Worm (Caenorhabditis elegans) whole organism, L4 larva: Measurements from ENCODE around the gene F19G12.8.

Source experiments
- F44E2.7 ChIP-seq: fragments of 200-800 bp; sonication (Bioruptor generic); IDR thresholded peaks from 2 replicates; pipeline ENCODE4 v2.1.2; 2022; ENCODE audit warnings: missing genetic modification characterization, missing compliant biosample characterization
- R02D3.7 ChIP-seq: fragments of 150-350 bp; sonication (generic microtip); optimal IDR thresholded peaks from 3 replicates; lab custom pipeline; 2014; ENCODE audit warnings: missing biosample characterization, missing genetic modification characterization
- T20F7.1 ChIP-seq: fragments of 200-800 bp; sonication (Bioruptor generic); optimal IDR thresholded peaks from 2 replicates; lab custom pipeline; 2018; ENCODE audit warnings: mild to moderate bottlenecking, missing genetic modification characterization, missing compliant biosample characterization
- Y105C5A.15 ChIP-seq: fragments of 200-800 bp; sonication (Bioruptor generic); IDR thresholded peaks from 2 replicates; pipeline ENCODE4 v1.3.6; 2022; ENCODE audit warnings: missing genetic modification characterization, missing compliant biosample characterization
- Y48G9A.11 ChIP-seq: fragments of 200-800 bp; sonication (Bioruptor generic); IDR thresholded peaks from 2 replicates; pipeline ENCODE4 v1.3.6; 2022; ENCODE audit warnings: missing genetic modification reagents, missing genetic modification characterization, missing compliant biosample characterization
- Y5F2A.4 ChIP-seq: fragments of 200-800 bp; sonication (Bioruptor generic); optimal IDR thresholded peaks from 2 replicates; lab custom pipeline; 2018; ENCODE audit warnings: mild to moderate bottlenecking, missing genetic modification characterization, missing compliant biosample characterization
- ama-1 ChIP-seq: fragments of 150-350 bp; optimal IDR thresholded peaks from 2 replicates; lab custom pipeline; 2014; ENCODE audit warnings: inconsistent platforms, mixed read lengths
- ceh-28 ChIP-seq: fragments of 150-350 bp; optimal IDR thresholded peaks from 2 replicates; lab custom pipeline; 2014; ENCODE audit warnings: missing biosample characterization, missing genetic modification reagents, missing genetic modification characterization
- ceh-32 ChIP-seq: sonication (generic microtip); optimal IDR thresholded peaks from 2 replicates; lab custom pipeline; 2016; ENCODE audit warnings: mild to moderate bottlenecking, missing genetic modification characterization, missing compliant biosample characterization; ENCODE audit not compliant: poor library complexity
- ceh-44 ChIP-seq: fragments of 200-800 bp; sonication (Bioruptor generic); IDR thresholded peaks from 2 replicates; pipeline ENCODE4 v1.3.6; 2022; ENCODE audit warnings: missing genetic modification reagents, missing genetic modification characterization, missing compliant biosample characterization
- ceh-82 ChIP-seq: sonication (generic microtip); optimal IDR thresholded peaks from 2 replicates; lab custom pipeline; 2017; ENCODE audit warnings: missing biosample characterization, missing genetic modification characterization
- ces-1 ChIP-seq: fragments of 150-350 bp; sonication (generic microtip); optimal IDR thresholded peaks from 4 replicates; lab custom pipeline; 2014; ENCODE audit warnings: missing biosample characterization, missing genetic modification reagents, missing genetic modification characterization
- cey-2 ChIP-seq: sonication (generic microtip); optimal IDR thresholded peaks from 3 replicates; lab custom pipeline; 2017; ENCODE audit warnings: missing genetic modification characterization, mild to moderate bottlenecking, missing compliant biosample characterization, antibody characterized with exemption, borderline replicate concordance; ENCODE audit not compliant: insufficient read depth
- daf-12 ChIP-seq: fragments of 150-350 bp; optimal IDR thresholded peaks from 2 replicates; lab custom pipeline; 2014; ENCODE audit warnings: missing biosample characterization, missing genetic modification reagents, missing genetic modification characterization
- daf-19 ChIP-seq: fragments of 200-800 bp; sonication (Bioruptor generic); conservative IDR thresholded peaks from 2 replicates; pipeline ENCODE4 v1.3.6; 2022; ENCODE audit warnings: missing genetic modification characterization, missing compliant biosample characterization
- dmd-6 ChIP-seq: fragments of 200-800 bp; sonication (Bioruptor generic); IDR thresholded peaks from 2 replicates; pipeline ENCODE4 v1.3.6; 2022; ENCODE audit warnings: missing genetic modification reagents, missing genetic modification characterization, missing compliant biosample characterization
- dmd-8 ChIP-seq: fragments of 200-800 bp; sonication (Bioruptor generic); IDR thresholded peaks from 2 replicates; pipeline ENCODE4 v1.3.6; 2022; ENCODE audit warnings: missing genetic modification characterization, missing compliant biosample characterization
- dmd-9 ChIP-seq: fragments of 200-800 bp; sonication (Bioruptor generic); IDR thresholded peaks from 2 replicates; pipeline ENCODE4 v1.3.6; 2022; ENCODE audit warnings: missing genetic modification reagents, missing genetic modification characterization, missing compliant biosample characterization
- dpl-1 ChIP-seq: fragments of 150-350 bp; optimal IDR thresholded peaks from 2 replicates; lab custom pipeline; 2014; ENCODE audit warnings: missing biosample characterization, missing genetic modification reagents, missing genetic modification characterization
- duxl-1 ChIP-seq: sonication (generic microtip); optimal IDR thresholded peaks from 2 replicates; lab custom pipeline; 2016; ENCODE audit warnings: mild to moderate bottlenecking, missing genetic modification characterization, moderate library complexity, missing compliant biosample characterization; ENCODE audit not compliant: poor library complexity
- dve-1 ChIP-seq: sonication (generic microtip); optimal IDR thresholded peaks from 2 replicates; lab custom pipeline; 2017; ENCODE audit warnings: antibody characterized with exemption, mild to moderate bottlenecking, missing genetic modification characterization, missing compliant biosample characterization; ENCODE audit not compliant: insufficient read depth
- fos-1 ChIP-seq: fragments of 150-350 bp; optimal IDR thresholded peaks from 2 replicates; lab custom pipeline; 2014; ENCODE audit warnings: missing biosample characterization, missing genetic modification characterization
- hmg-1.1 ChIP-seq: fragments of 200-800 bp; sonication (Bioruptor generic); IDR thresholded peaks from 2 replicates; pipeline ENCODE4 v1.3.6; 2022; ENCODE audit warnings: missing genetic modification reagents, missing genetic modification characterization, missing compliant biosample characterization
- lim-7 ChIP-seq: fragments of 200-800 bp; sonication (Bioruptor generic); IDR thresholded peaks from 2 replicates; pipeline ENCODE4 v1.3.6; 2022; ENCODE audit warnings: missing genetic modification characterization, missing compliant biosample characterization
- lir-3 ChIP-seq: sonication (generic microtip); optimal IDR thresholded peaks from 2 replicates; lab custom pipeline; 2016; ENCODE audit warnings: mild to moderate bottlenecking, missing genetic modification characterization, missing compliant biosample characterization
- lsy-2 ChIP-seq, 2 experiments: fragments of 150-350 bp in 1 of 2; sonication (generic microtip) in 1 of 2; optimal IDR thresholded peaks; 2 replicates each; lab custom pipeline; 2014 to 2017; ENCODE audit warnings: missing biosample characterization in 2 of 2, missing genetic modification characterization in 2 of 2
- madf-5 ChIP-seq, 2 experiments: fragments of 200-800 bp; sonication (Bioruptor generic); IDR thresholded peaks; 2 replicates each; pipeline ENCODE4 v1.3.6; 2022; ENCODE audit warnings: missing compliant biosample characterization in 2 of 2, missing genetic modification characterization in 2 of 2
- mdl-1 ChIP-seq, 2 experiments: fragments of 150-350 bp in 1 of 2; sonication (generic microtip) in 1 of 2; optimal IDR thresholded peaks; 2 replicates each; lab custom pipeline; 2014 to 2017; ENCODE audit warnings: missing biosample characterization in 2 of 2, missing genetic modification characterization in 2 of 2
- mdt-29 ChIP-seq: fragments of 200-800 bp; sonication (Bioruptor generic); IDR thresholded peaks from 2 replicates; pipeline ENCODE4 v1.3.6; 2022; ENCODE audit warnings: missing genetic modification reagents, missing genetic modification characterization, missing compliant biosample characterization
- mes-2 ChIP-seq: sonication (generic microtip); optimal IDR thresholded peaks from 2 replicates; lab custom pipeline; 2016; ENCODE audit warnings: missing genotype, mild to moderate bottlenecking, missing genetic modification characterization, missing compliant biosample characterization; ENCODE audit not compliant: poor library complexity, severe bottlenecking
- mxl-2 ChIP-seq: fragments of 200-800 bp; sonication (Bioruptor generic); conservative IDR thresholded peaks from 2 replicates; pipeline ENCODE4 v1.3.6; 2022; ENCODE audit warnings: missing genetic modification reagents, missing genetic modification characterization, missing compliant biosample characterization
- nhr-102 ChIP-seq: sonication (generic microtip); optimal IDR thresholded peaks from 2 replicates; lab custom pipeline; 2016; ENCODE audit warnings: mild to moderate bottlenecking, missing genetic modification characterization, moderate library complexity, missing compliant biosample characterization
- nhr-111 ChIP-seq: fragments of 200-800 bp; sonication (Bioruptor generic); optimal IDR thresholded peaks from 2 replicates; lab custom pipeline; 2018; ENCODE audit warnings: mild to moderate bottlenecking, missing genetic modification characterization, missing compliant biosample characterization
- nhr-25 ChIP-seq: sonication (generic microtip); optimal IDR thresholded peaks from 2 replicates; lab custom pipeline; 2017; ENCODE audit warnings: missing genetic modification characterization, mild to moderate bottlenecking, missing compliant biosample characterization, antibody characterized with exemption, moderate library complexity, borderline replicate concordance; ENCODE audit not compliant: insufficient read depth
- nhr-48 ChIP-seq: sonication (generic microtip); optimal IDR thresholded peaks from 2 replicates; lab custom pipeline; 2016; ENCODE audit warnings: mild to moderate bottlenecking, missing genetic modification characterization, missing compliant biosample characterization
- pqm-1 ChIP-seq: sonication (generic microtip); optimal IDR thresholded peaks from 2 replicates; lab custom pipeline; 2017; ENCODE audit warnings: missing biosample characterization, missing genetic modification characterization
- rbr-2 ChIP-seq: sonication (generic microtip); optimal IDR thresholded peaks from 2 replicates; lab custom pipeline; 2016; ENCODE audit warnings: missing genotype, missing genetic modification characterization, missing compliant biosample characterization
- saeg-2 ChIP-seq: fragments of 200-800 bp; sonication (Bioruptor generic); IDR thresholded peaks from 2 replicates; pipeline ENCODE4 v1.3.6; 2022; ENCODE audit warnings: missing genetic modification reagents, missing genetic modification characterization, missing compliant biosample characterization
- set-16 ChIP-seq: fragments of 200-800 bp; sonication (Bioruptor generic); IDR thresholded peaks from 2 replicates; pipeline ENCODE4 v1.3.6; 2022; ENCODE audit warnings: missing genetic modification reagents, missing genetic modification characterization, missing compliant biosample characterization
- skn-1 ChIP-seq: fragments of 150-350 bp; optimal IDR thresholded peaks from 2 replicates; lab custom pipeline; 2014; ENCODE audit warnings: missing biosample characterization, missing genetic modification characterization
- tag-97 ChIP-seq: fragments of 200-800 bp; sonication (Bioruptor generic); IDR thresholded peaks from 2 replicates; pipeline ENCODE4 v1.3.6; 2022; ENCODE audit warnings: missing genetic modification characterization, missing compliant biosample characterization
- tra-1 ChIP-seq: fragments of 200-800 bp; sonication (Bioruptor generic); IDR thresholded peaks from 2 replicates; pipeline ENCODE4 v1.3.6; 2022; ENCODE audit warnings: missing genetic modification reagents, missing genetic modification characterization, missing compliant biosample characterization
- unc-62 ChIP-seq, 3 experiments: fragments of 150-350 bp in 1 of 3; sonication (generic microtip); optimal IDR thresholded peaks in 2 of 3; peaks in 1 of 3; 1 replicate in 1 of 3; 2 replicates in 2 of 3; lab custom pipeline; 2014 to 2017; ENCODE audit warnings: missing biosample characterization in 3 of 3, missing genetic modification characterization in 3 of 3, missing genetic modification reagents in 3 of 3, missing genotype in 1 of 3
- vab-7 ChIP-seq: fragments of 200-800 bp; sonication (Bioruptor generic); IDR thresholded peaks from 2 replicates; pipeline ENCODE4 v1.3.6; 2022; ENCODE audit warnings: missing genetic modification reagents, missing genetic modification characterization, missing compliant biosample characterization
- zag-1 ChIP-seq: fragments of 150-350 bp; optimal IDR thresholded peaks from 2 replicates; lab custom pipeline; 2014; ENCODE audit warnings: missing biosample characterization, missing genetic modification characterization
- zfp-2 ChIP-seq: sonication (generic microtip); optimal IDR thresholded peaks from 2 replicates; lab custom pipeline; 2016; ENCODE audit warnings: mild to moderate bottlenecking, missing genetic modification characterization, missing compliant biosample characterization
- zip-2 ChIP-seq: fragments of 150-350 bp; optimal IDR thresholded peaks from 2 replicates; lab custom pipeline; 2014; ENCODE audit warnings: missing biosample characterization, missing genetic modification characterization
- ztf-7 ChIP-seq: fragments of 150-350 bp; optimal IDR thresholded peaks from 2 replicates; lab custom pipeline; 2014; ENCODE audit warnings: missing biosample characterization, missing genetic modification characterization

Gene F19G12.8

DNA sequence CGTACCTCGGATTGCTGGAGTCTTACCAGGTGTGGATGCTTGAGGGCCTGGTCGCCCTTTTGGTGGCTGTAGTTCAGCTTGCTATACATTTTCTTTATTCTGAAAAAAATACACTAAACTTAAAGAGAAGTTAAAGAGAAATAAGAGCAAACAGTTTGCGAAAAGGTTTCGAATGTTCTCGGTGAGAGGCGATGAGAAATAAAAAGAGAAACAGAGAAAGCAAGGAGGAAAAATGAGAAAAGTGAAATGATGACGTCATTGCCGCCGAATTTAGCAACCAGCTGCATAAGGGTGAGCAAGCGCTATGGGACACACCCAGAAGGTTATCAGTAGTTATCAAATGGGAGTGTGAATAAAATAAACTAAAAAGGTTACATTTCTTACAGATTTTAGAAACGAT lies 36.6 kb downstream of the F19G12.8 start, which contains the start of gene cebp-1 (continued):
- TF ChIP-seq nhr-102 (no peak), Y48G9A.11 (GFP tag; lab: Robert Waterston, UW) (no peak), tra-1 (GFP tag; lab: Robert Waterston, UW) (no peak), T20F7.1 (no peak), hmg-1.1 (GFP tag; lab: Robert Waterston, UW) (no peak), unc-62 (GFP tag; optimal IDR thresholded peaks at IDR 0.05 in 1 of 2; lab: Kevin White, UChicago) (peak in 1 of 2 experiments; percentile 88), unc-62 (tag; optimal IDR thresholded peaks at IDR 0.05; lab: Kevin White, UChicago) (no peak), daf-12 (no peak), zfp-2 (no peak), dmd-6 (GFP tag; lab: Robert Waterston, UW) (peak; percentile 59), lsy-2 (tag; optimal IDR thresholded peaks at IDR 0.05; lab: Kevin White, UChicago) (peak in 1 of 2 experiments; percentile 9), mxl-2 (GFP tag; lab: Robert Waterston, UW) (no peak), rbr-2 (tag; lab: Kevin White, UChicago) (no peak), dmd-8 (GFP tag; lab: Robert Waterston, UW) (no peak), ces-1 (GFP tag; lab: Kevin White, UChicago) (no peak), fos-1 (tag; lab: Kevin White, UChicago) (peak; percentile 13), nhr-48 (tag; lab: Kevin White, UChicago) (no peak), skn-1 (tag; lab: Kevin White, UChicago) (no peak), set-16 (GFP tag; lab: Robert Waterston, UW) (no peak), tag-97 (no peak), R02D3.7 (no peak)

DNA sequence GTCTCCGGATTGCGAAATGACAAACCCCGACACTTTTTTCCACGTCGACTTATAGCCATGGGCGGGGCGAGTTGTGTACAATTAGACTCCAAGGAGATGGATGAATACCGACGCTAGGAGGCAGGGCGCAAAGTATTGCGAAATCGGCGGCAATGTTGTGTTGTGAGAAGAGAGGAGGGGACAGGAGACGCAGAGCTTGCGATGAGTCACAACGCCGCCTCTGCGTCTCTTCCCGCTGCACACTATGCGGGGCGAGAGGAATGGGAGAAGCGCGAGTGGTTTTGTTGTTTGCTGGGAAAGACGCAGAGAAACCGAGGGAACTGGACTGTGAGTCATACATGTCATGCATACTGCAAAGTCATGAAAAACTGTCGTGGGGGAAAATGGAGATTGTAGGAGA lies 37.3 kb downstream of the F19G12.8 start:
- no peak for TF ChIP-seq F44E2.7 (GFP tag; lab: Robert Waterston, UW)
- TF ChIP-seq daf-19 (GFP tag; lab: Robert Waterston, UW) = no peak
- 0 out of 2 replicates have a peak, but pooled peaks have one; percentile 45 for TF ChIP-seq Y105C5A.15 (GFP tag; lab: Robert Waterston, UW)
- TF ChIP-seq ztf-7 = peak; percentile 73
- TF ChIP-seq zip-2 (tag; lab: Kevin White, UChicago) = peak; percentile 99
- TF ChIP-seq zag-1 = no peak
- no peak for TF ChIP-seq ceh-44 (GFP tag; lab: Robert Waterston, UW)
- TF ChIP-seq cey-2 (tag; lab: Kevin White, UChicago) = peak; percentile 2
- peak; percentile 9 for TF ChIP-seq zfp-2
- TF ChIP-seq nhr-111 (GFP tag; lab: Kevin White, UChicago) = no peak
- peak; percentile 78; the same call in 1 of the 2 replicates for TF ChIP-seq mxl-2 (GFP tag; lab: Robert Waterston, UW)
- TF ChIP-seq ama-1 (lab: Kevin White, UChicago) = no peak
- peak; percentile 88 for TF ChIP-seq nhr-25 (tag; lab: Kevin White, UChicago)
- TF ChIP-seq madf-5 (GFP tag; IDR thresholded peaks at IDR 0.05; lab: Robert Waterston, UW) = peak in 1 of 2 experiments; percentile 32; a peak in 1 of 4 replicates
- TF ChIP-seq ceh-82 (tag; lab: Kevin White, UChicago) = no peak
- TF ChIP-seq lir-3 (tag; lab: Kevin White, UChicago) = peak; percentile 10
- TF ChIP-seq ces-1 (GFP tag; lab: Kevin White, UChicago) = no peak
- peak; percentile 41 for TF ChIP-seq dpl-1 (GFP tag; lab: Kevin White, UChicago)
- no peak for TF ChIP-seq Y5F2A.4 (GFP tag; lab: Kevin White, UChicago)
- no peak for TF ChIP-seq lim-7 (GFP tag; lab: Robert Waterston, UW)
- TF ChIP-seq mdl-1 (tag; optimal IDR thresholded peaks at IDR 0.05; lab: Kevin White, UChicago) = peak; percentile 84 to 95
- peak; percentile 28 for TF ChIP-seq pqm-1
- 0 out of 2 replicates have a peak, but pooled peaks have one; percentile 27 for TF ChIP-seq mdt-29 (GFP tag; lab: Robert Waterston, UW)
- peak; percentile 80 for TF ChIP-seq nhr-102
- peak; percentile 80 for TF ChIP-seq dmd-9 (GFP tag; lab: Robert Waterston, UW)
- peak; percentile 64 for TF ChIP-seq duxl-1 (tag; lab: Kevin White, UChicago)
- peak; percentile 76; the same call in 1 of the 2 replicates for TF ChIP-seq saeg-2 (GFP tag; lab: Robert Waterston, UW)
- peak; percentile 97 for TF ChIP-seq dve-1 (tag; lab: Kevin White, UChicago)
- TF ChIP-seq vab-7 (GFP tag; lab: Robert Waterston, UW) = peak; percentile 16; the same call in 1 of the 2 replicates
- peak; percentile 10 for TF ChIP-seq ceh-32
- TF ChIP-seq ceh-28 (tag; lab: Kevin White, UChicago) = no peak
- peak; percentile 72 for TF ChIP-seq mes-2 (tag; lab: Kevin White, UChicago)
- TF ChIP-seq unc-62 (GFP tag; optimal IDR thresholded peaks at IDR 0.05 in 1 of 2; lab: Kevin White, UChicago) = peak in 1 of 2 experiments; percentile 97
- TF ChIP-seq unc-62 (tag; optimal IDR thresholded peaks at IDR 0.05; lab: Kevin White, UChicago) = no peak
